Fruit fly (Drosophila melanogaster): Measurements from ENCODE around the gene CG2519.

DNA sequence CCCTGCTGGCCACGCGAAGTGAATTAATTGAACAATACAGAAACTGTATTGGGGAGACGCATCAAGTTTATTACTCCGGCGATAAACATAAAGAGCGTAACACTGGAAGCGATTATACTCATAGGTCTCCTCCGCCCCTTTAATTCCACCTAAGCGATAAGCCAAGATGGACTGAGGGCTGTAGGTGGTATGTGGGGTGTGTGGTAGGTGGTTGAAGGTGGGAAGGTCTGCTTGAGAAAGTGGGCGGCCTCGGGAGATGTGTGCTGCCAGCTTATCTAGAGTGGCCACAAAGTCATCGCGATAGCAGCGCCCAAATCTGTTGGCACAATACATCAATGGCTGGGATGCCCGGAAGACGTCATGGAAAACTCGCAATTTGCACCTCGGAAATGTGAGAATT lies 50.0 kb downstream of the CG2519 start:
- TF ChIP-seq NFAT (GFP tag; IDR thresholded peaks at IDR 0.05) (no peak), CG10959 (GFP tag; IDR thresholded peaks at IDR 0.05) (no peak), fd96Cb (tag; optimal IDR thresholded peaks at IDR 0.05) (no peak), pho (GFP tag; optimal IDR thresholded peaks at IDR 0.05) (no peak), CG5953 (GFP tag; IDR thresholded peaks at IDR 0.05) (no peak), Neu2 (GFP tag; optimal IDR thresholded peaks at IDR 0.05; ENCODE audit: borderline replicate concordance) (no peak), ssp (GFP tag; IDR thresholded peaks at IDR 0.05) (no peak), CG12659 (GFP tag; optimal IDR thresholded peaks at IDR 0.05) (no peak)

Data from whole organism, embryonic.